Worm (Caenorhabditis elegans): Measurements from ENCODE around the gene dao-2.
A peak's percentile ranks its signal among the peaks of the same experiment; 100 is the strongest.

Gene dao-2

DNA sequence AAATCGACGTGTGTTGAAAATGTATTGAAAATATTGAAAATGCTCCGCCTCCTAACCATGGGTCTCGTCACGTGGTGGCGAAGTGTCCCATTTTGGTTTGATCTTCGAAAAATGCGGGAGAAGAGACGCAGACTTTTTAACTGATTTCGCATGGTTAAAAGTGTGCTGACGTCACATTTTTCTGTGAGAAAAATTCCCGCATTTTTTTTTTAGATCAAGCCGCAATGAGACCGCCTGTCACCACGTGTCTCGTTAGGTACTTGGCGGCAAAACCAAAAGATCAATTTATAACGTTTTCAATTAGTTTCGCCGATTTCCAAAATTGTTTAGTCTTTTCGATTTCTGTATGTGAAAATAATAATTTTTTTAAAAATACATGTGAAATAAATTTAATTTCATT, 37.6 kb upstream of the dao-2 start:
- TF ChIP-seq elt-2 (tag; optimal IDR thresholded peaks at IDR 0.05) (no peak), dsc-1 (tag; optimal IDR thresholded peaks at IDR 0.05) (no peak), pax-3 (tag; optimal IDR thresholded peaks at IDR 0.05) (no peak), aly-2 (tag; optimal IDR thresholded peaks at IDR 0.05) (no peak), unc-62 (GFP tag; optimal IDR thresholded peaks at IDR 0.05) (no peak), unc-86 (tag; optimal IDR thresholded peaks at IDR 0.05) (no peak), sup-37 (GFP tag; optimal IDR thresholded peaks at IDR 0.05) (no peak), dpl-1 (GFP tag; optimal IDR thresholded peaks at IDR 0.05) (no peak), grh-1 (GFP tag; IDR thresholded peaks at IDR 0.05) (no peak), ama-1 (optimal IDR thresholded peaks at IDR 0.05) (no peak), nhr-77 (tag; optimal IDR thresholded peaks at IDR 0.05) (no peak), C34B4.2 (tag; optimal IDR thresholded peaks at IDR 0.05) (no peak), hlh-4 (tag; optimal IDR thresholded peaks at IDR 0.05) (no peak), tbx-2 (tag; optimal IDR thresholded peaks at IDR 0.05) (no peak), fkh-10 (GFP tag; optimal IDR thresholded peaks at IDR 0.05) (no peak)

DNA sequence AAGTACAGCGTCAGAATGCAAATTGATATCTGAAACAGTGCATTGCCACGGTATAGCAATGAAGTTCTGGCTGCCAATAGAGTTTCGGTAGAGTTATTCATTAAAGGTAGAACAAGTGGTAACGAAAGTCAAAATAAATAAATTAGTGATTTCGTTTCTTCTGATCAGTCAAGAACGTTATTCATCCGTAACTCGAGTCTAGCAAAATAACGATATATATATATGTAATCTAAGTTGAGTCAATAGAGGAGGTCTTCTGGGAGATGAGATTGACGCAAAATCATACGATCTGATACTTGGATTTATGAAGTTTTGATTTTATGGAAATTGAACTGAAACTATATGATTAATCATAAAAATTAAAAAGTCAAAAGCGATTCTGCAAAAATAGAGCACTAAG, 35.0 kb upstream of the dao-2 start, which contains the start of gene sra-35:
Gene sra-35, minus strand, starts transcription at position 101 of the 400 bp plus-strand sequence.
- TF ChIP-seq nhr-85 (tag): peak; percentile 21
- TF ChIP-seq alr-1 (tag; optimal IDR thresholded peaks at IDR 0.05; ENCODE audit: borderline replicate concordance): no peak
- TF ChIP-seq ztf-11 (tag; optimal IDR thresholded peaks at IDR 0.05): no peak
- no peak for TF ChIP-seq nhr-12 (tag; optimal IDR thresholded peaks at IDR 0.05)

DNA sequence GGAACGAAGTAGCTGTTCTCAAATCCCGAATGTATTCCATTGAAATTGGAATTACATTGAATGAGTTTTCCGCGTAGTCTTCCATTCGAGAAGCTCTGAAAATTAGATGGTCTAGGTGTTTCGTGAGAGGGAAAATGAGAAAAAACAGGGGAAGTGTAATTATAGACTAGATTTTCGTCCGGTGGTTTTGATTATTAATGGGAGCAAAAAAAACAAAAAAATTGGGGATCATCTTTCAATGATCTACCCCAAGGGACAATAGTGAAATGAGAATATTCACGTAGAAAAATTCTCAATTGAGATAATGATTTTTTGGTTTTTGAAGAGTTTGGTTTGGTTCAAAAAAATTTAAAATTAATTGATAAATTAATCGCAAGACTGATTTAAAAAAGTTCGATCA, 30.9 kb upstream of the dao-2 start, which contains the start of gene sra-32:
Gene sra-32, minus strand, starts transcription at position 101 of the 400 bp plus-strand sequence.
- TF ChIP-seq mep-1 (tag; optimal IDR thresholded peaks at IDR 0.05) (no peak), nhr-85 (tag) (no peak), F16B12.6 (tag; optimal IDR thresholded peaks at IDR 0.05) (no peak), swsn-7 (tag; optimal IDR thresholded peaks at IDR 0.05) (no peak), ets-5 (GFP tag; IDR thresholded peaks at IDR 0.05) (no peak), efl-3 (GFP tag; optimal IDR thresholded peaks at IDR 0.05) (no peak), grh-1 (GFP tag; IDR thresholded peaks at IDR 0.05) (no peak), nhr-84 (tag; optimal IDR thresholded peaks at IDR 0.05) (no peak), nhr-11 (tag; optimal IDR thresholded peaks at IDR 0.05) (no peak), ceh-82 (tag; optimal IDR thresholded peaks at IDR 0.05) (no peak), sptf-1 (tag; optimal IDR thresholded peaks at IDR 0.05) (no peak), nhr-77 (tag; optimal IDR thresholded peaks at IDR 0.05) (no peak), elt-2 (tag; optimal IDR thresholded peaks at IDR 0.05) (no peak), lin-39 (tag; optimal IDR thresholded peaks at IDR 0.05) (no peak), nhr-12 (tag; optimal IDR thresholded peaks at IDR 0.05) (no peak), aha-1 (tag; optimal IDR thresholded peaks at IDR 0.05) (no peak)

DNA sequence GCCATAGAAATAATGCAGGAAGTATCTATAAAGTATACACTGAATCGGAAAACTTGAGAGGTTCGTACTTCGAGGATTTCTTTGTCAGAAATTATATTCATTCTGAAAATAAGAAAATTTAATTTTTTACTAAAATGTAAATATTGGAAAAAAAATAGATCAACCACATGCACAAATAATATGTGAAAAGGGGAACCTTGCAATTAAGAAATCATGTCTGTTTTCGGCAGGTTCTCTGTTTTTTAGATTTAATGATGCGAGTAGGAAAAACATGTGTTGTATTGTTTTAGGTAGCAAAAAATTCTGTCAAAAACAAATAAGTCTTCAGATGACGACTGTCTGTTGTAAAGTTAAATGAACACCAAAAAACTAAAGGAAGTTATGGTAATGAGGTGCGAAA, 25.6 kb upstream of the dao-2 start, which contains the start of gene sra-33:
Gene sra-33, minus strand, starts transcription at position 101 of the 400 bp plus-strand sequence.
- TF ChIP-seq hlh-4 (tag; optimal IDR thresholded peaks at IDR 0.05): no peak
- TF ChIP-seq nhr-84 (tag; optimal IDR thresholded peaks at IDR 0.05): no peak
- TF ChIP-seq aly-2 (tag; optimal IDR thresholded peaks at IDR 0.05): no peak
- TF ChIP-seq nhr-85 (tag): no peak
- TF ChIP-seq lin-13 (GFP tag; optimal IDR thresholded peaks at IDR 0.05): no peak
- no peak for TF ChIP-seq egl-13 (tag; optimal IDR thresholded peaks at IDR 0.05)
- TF ChIP-seq nhr-28 (tag; optimal IDR thresholded peaks at IDR 0.05): no peak
- TF ChIP-seq dsc-1 (tag; optimal IDR thresholded peaks at IDR 0.05): no peak
- no peak for TF ChIP-seq skn-1 (tag; optimal IDR thresholded peaks at IDR 0.05)
- TF ChIP-seq nhr-76 (tag; optimal IDR thresholded peaks at IDR 0.05): no peak
- TF ChIP-seq ceh-8 (GFP tag; optimal IDR thresholded peaks at IDR 0.05): no peak
- TF ChIP-seq mab-9 (GFP tag; IDR thresholded peaks at IDR 0.05): no peak
- no peak for TF ChIP-seq elt-3 (tag; optimal IDR thresholded peaks at IDR 0.05)
- no peak for TF ChIP-seq lin-15B (tag; optimal IDR thresholded peaks at IDR 0.05)
- TF ChIP-seq nhr-237 (tag; optimal IDR thresholded peaks at IDR 0.05): no peak
- TF ChIP-seq unc-86 (tag; optimal IDR thresholded peaks at IDR 0.05): no peak

Data from whole organism, L1 larva.